Worm (Caenorhabditis elegans) whole organism, late embryonic: ENCODE results near the gene C06C3.12.

Experiments used
- K09A11.1 ChIP-seq: sonication (generic microtip); optimal IDR thresholded peaks from 2 replicates; lab custom pipeline; 2017; ENCODE audit warnings: antibody characterized with exemption, mild to moderate bottlenecking, missing genetic modification characterization, missing compliant biosample characterization; ENCODE audit not compliant: insufficient read depth
- ama-1 ChIP-seq: fragments of 150-350 bp; optimal IDR thresholded peaks from 2 replicates; lab custom pipeline; 2014
- ceh-2 ChIP-seq: sonication (generic microtip); optimal IDR thresholded peaks from 2 replicates; lab custom pipeline; 2016; ENCODE audit warnings: missing genotype, missing genetic modification characterization, missing compliant biosample characterization
- ceh-34 ChIP-seq: sonication (generic microtip); optimal IDR thresholded peaks from 2 replicates; lab custom pipeline; 2016; ENCODE audit warnings: mild to moderate bottlenecking, missing genetic modification characterization, missing compliant biosample characterization
- eyg-1 ChIP-seq: sonication (generic microtip); optimal IDR thresholded peaks from 2 replicates; lab custom pipeline; 2016; ENCODE audit warnings: missing genotype, missing genetic modification characterization, missing compliant biosample characterization
- gmeb-2 ChIP-seq: sonication (generic microtip); optimal IDR thresholded peaks from 2 replicates; lab custom pipeline; 2016; ENCODE audit warnings: missing genetic modification characterization, inconsistent platforms, missing compliant biosample characterization
- hlh-6 ChIP-seq: sonication (generic microtip); optimal IDR thresholded peaks from 2 replicates; lab custom pipeline; 2016; ENCODE audit warnings: missing genotype, missing genetic modification characterization, missing compliant biosample characterization
- nhr-11 ChIP-seq: fragments of 150-350 bp; optimal IDR thresholded peaks from 2 replicates; lab custom pipeline; 2014; ENCODE audit warnings: missing biosample characterization, missing genetic modification characterization
- pha-4 ChIP-seq: fragments of 150-350 bp; optimal IDR thresholded peaks from 2 replicates; lab custom pipeline; 2018; ENCODE audit warnings: missing biosample characterization, missing genetic modification reagents, missing genetic modification characterization
- sox-2 ChIP-seq: fragments of 200-800 bp; sonication (Bioruptor generic); IDR thresholded peaks from 2 replicates; pipeline ENCODE4 v1.3.6; 2022; ENCODE audit warnings: missing genetic modification reagents, missing genetic modification characterization, missing compliant biosample characterization
- tbx-7 ChIP-seq: sonication (generic microtip); optimal IDR thresholded peaks from 2 replicates; lab custom pipeline; 2016; ENCODE audit warnings: missing genotype, missing genetic modification characterization, missing compliant biosample characterization
- unc-55 ChIP-seq: sonication (generic microtip); optimal IDR thresholded peaks from 2 replicates; lab custom pipeline; 2017; ENCODE audit warnings: missing biosample characterization, missing genetic modification reagents, missing genetic modification characterization

ce11 chrII:9372393-9372792 is 2.5 kb upstream of the C06C3.12 start, which contains the start of gene C06C3.3:
- no peak for TF ChIP-seq K09A11.1 (tag; lab: Kevin White, UChicago)
- no peak for TF ChIP-seq ceh-34 (tag; lab: Kevin White, UChicago)
- no peak for TF ChIP-seq ceh-2 (tag; lab: Kevin White, UChicago)
- no peak for TF ChIP-seq hlh-6 (tag; lab: Kevin White, UChicago)
- TF ChIP-seq tbx-7 (tag; lab: Kevin White, UChicago), result no peak
- TF ChIP-seq gmeb-2 (tag; lab: Kevin White, UChicago), result no peak
- no peak for TF ChIP-seq nhr-11 (tag; lab: Kevin White, UChicago)
- no peak for TF ChIP-seq pha-4 (tag; lab: Kevin White, UChicago)
- TF ChIP-seq eyg-1 (tag; lab: Kevin White, UChicago), result no peak
- no peak for TF ChIP-seq ama-1 (lab: Kevin White, UChicago)
- TF ChIP-seq unc-55, result no peak
- no peak for TF ChIP-seq sox-2 (GFP tag; lab: Robert Waterston, UW)
